Worm (Caenorhabditis elegans): ENCODE data around the gene let-413.

The let-413 gene

DNA sequence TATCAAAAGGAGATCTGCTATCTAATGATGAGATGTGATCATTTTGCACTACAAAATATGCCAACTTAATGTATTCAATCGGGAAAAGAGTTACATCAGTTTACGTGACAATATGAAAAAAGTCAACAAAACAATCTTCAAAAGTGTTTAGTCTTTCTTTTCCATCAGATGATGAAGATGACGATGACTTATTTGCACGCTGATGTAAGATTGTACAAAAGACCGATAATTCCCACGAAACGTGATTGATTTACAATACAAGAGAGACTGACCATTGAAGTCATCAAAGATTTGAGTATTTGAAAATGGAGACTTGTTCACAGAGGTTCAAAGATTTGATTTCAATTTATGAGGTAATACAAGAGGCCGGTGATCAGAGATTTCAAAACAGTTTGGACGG lies 47.7 kb upstream of the let-413 start:
- TF ChIP-seq nhr-28 (tag; optimal IDR thresholded peaks at IDR 0.05) (peak; percentile 64), madf-5 (GFP tag; IDR thresholded peaks at IDR 0.05) (no peak), nhr-102 (tag; optimal IDR thresholded peaks at IDR 0.05) (no peak), lin-38 (GFP tag; IDR thresholded peaks at IDR 0.05) (no peak), egl-27 (tag; optimal IDR thresholded peaks at IDR 0.05) (no peak), mxl-3 (GFP tag; optimal IDR thresholded peaks at IDR 0.05) (no peak), rbr-2 (tag; optimal IDR thresholded peaks at IDR 0.05) (no peak), lim-7 (GFP tag; IDR thresholded peaks at IDR 0.05) (no peak), gei-8 (GFP tag; optimal IDR thresholded peaks at IDR 0.05) (no peak), ceh-28 (tag; optimal IDR thresholded peaks at IDR 0.05) (no peak), ztf-11 (tag; optimal IDR thresholded peaks at IDR 0.05) (no peak), nhr-6 (tag; optimal IDR thresholded peaks at IDR 0.05) (no peak), hlh-30 (tag; optimal IDR thresholded peaks at IDR 0.05; ENCODE audit: insufficient read depth) (peak; percentile 23), snpc-4 (tag; optimal IDR thresholded peaks at IDR 0.05) (no peak), hif-1 (tag; optimal IDR thresholded peaks at IDR 0.05) (peak in 1 of 2 experiments; percentile 43), ceh-32 (tag; optimal IDR thresholded peaks at IDR 0.05; ENCODE audit: poor library complexity) (no peak), nhr-41 (GFP tag; IDR thresholded peaks at IDR 0.05) (no peak), nhr-237 (tag; optimal IDR thresholded peaks at IDR 0.05) (no peak), F44E2.7 (GFP tag; IDR thresholded peaks at IDR 0.05) (no peak), zip-2 (tag; optimal IDR thresholded peaks at IDR 0.05) (no peak), F26F4.8 (GFP tag; conservative IDR thresholded peaks at IDR 0.05) (no peak), ztf-7 (tag; optimal IDR thresholded peaks at IDR 0.05) (peak; percentile 83), cey-2 (tag; optimal IDR thresholded peaks at IDR 0.05; ENCODE audit: borderline replicate concordance, insufficient read depth) (no peak)

DNA sequence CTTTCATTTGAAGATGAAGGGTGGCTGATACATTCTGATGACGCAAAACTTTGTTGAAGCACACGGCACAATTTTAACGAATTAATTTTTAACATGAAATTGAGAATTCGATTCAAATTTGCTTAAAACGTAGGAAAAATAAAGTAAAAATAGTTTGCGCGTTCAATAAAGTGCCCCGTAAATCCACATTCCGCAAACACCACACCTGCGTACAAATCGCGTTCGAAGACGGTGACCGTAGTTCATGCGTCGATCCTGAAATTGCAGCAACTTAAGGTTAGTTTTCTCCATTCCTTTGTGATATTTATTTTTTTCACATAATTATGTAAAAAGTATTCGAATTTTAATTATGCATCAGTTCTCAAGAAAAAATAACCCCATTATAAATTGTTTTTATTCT lies 47.2 kb upstream of the let-413 start, which contains the start of gene F43H9.3:
Gene F43H9.3, minus strand, starts transcription at position 189 of the 400 bp plus-strand sequence.
- TF ChIP-seq ZK546.5 (tag; optimal IDR thresholded peaks at IDR 0.05) = no peak
- TF ChIP-seq unc-62 (GFP tag; optimal IDR thresholded peaks at IDR 0.05 in 1 of 2) = peak in 1 of 2 experiments; percentile 46
- no peak for TF ChIP-seq unc-62 (tag; optimal IDR thresholded peaks at IDR 0.05)
- TF ChIP-seq gei-8 (GFP tag; optimal IDR thresholded peaks at IDR 0.05) = no peak
- no peak for TF ChIP-seq tag-97 (GFP tag; IDR thresholded peaks at IDR 0.05)
- TF ChIP-seq dpl-1 (GFP tag; optimal IDR thresholded peaks at IDR 0.05) = peak; percentile 38
- no peak for TF ChIP-seq duxl-1 (tag; optimal IDR thresholded peaks at IDR 0.05; ENCODE audit: poor library complexity)
- peak in 1 of 2 experiments; percentile 87 for TF ChIP-seq lsy-2 (tag; optimal IDR thresholded peaks at IDR 0.05)
- peak; percentile 83 for TF ChIP-seq R02D3.7 (tag; optimal IDR thresholded peaks at IDR 0.05)
- no peak for TF ChIP-seq nhr-6 (tag; optimal IDR thresholded peaks at IDR 0.05)
- TF ChIP-seq lin-38 (GFP tag; IDR thresholded peaks at IDR 0.05) = peak; percentile 31; the same call in 1 of the 2 replicates
- peak; percentile 56 for TF ChIP-seq aha-1 (tag)
- TF ChIP-seq mes-2 (tag; optimal IDR thresholded peaks at IDR 0.05; ENCODE audit: poor library complexity, severe bottlenecking) = peak; percentile 5
- no peak for TF ChIP-seq daf-19 (GFP tag; conservative IDR thresholded peaks at IDR 0.05)
- no peak for TF ChIP-seq fos-1 (tag; optimal IDR thresholded peaks at IDR 0.05)
- TF ChIP-seq mxl-3 (GFP tag; optimal IDR thresholded peaks at IDR 0.05) = no peak
- no peak for TF ChIP-seq cey-2 (tag; optimal IDR thresholded peaks at IDR 0.05; ENCODE audit: borderline replicate concordance, insufficient read depth)

DNA sequence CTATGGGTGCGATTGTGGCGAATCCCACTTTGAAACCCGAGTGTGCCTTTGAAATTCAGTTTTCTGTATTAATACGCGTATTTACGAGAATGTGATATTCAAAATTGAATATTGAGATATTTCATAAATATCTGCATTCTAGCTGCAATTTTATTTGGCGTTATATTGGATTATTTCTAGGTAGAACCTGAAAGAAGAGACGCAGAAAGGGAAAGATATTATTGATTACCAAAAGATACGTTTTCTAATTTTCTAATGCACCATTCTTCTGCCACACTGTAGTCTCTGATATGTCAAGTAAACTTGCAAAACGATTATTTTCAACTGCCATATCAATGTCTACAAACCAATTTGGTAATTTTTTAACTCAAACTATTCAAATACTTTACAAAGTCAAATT lies 44.5 kb upstream of the let-413 start, which contains the start of gene ech-3:
Gene ech-3, plus strand, starts transcription at position 178 of the 400 bp plus-strand sequence.
- TF ChIP-seq F37D6.2 (tag; optimal IDR thresholded peaks at IDR 0.05) (no peak), lin-13 (GFP tag; optimal IDR thresholded peaks at IDR 0.05) (no peak), daf-12 (tag; optimal IDR thresholded peaks at IDR 0.05) (no peak), unc-62 (GFP tag; optimal IDR thresholded peaks at IDR 0.05 in 1 of 2) (no peak), unc-62 (tag; optimal IDR thresholded peaks at IDR 0.05) (no peak), dmd-6 (GFP tag; IDR thresholded peaks at IDR 0.05) (peak; percentile 15; the same call in 1 of the 2 replicates), egl-27 (tag; optimal IDR thresholded peaks at IDR 0.05) (no peak), dmd-9 (GFP tag; IDR thresholded peaks at IDR 0.05) (no peak), daf-8 (GFP tag; IDR thresholded peaks at IDR 0.05) (no peak), pha-4 (GFP tag; IDR thresholded peaks at IDR 0.05) (no peak), pha-4 (tag; optimal IDR thresholded peaks at IDR 0.05) (no peak), zfp-2 (tag; optimal IDR thresholded peaks at IDR 0.05) (no peak), lin-38 (GFP tag; IDR thresholded peaks at IDR 0.05) (no peak), nhr-10 (tag; optimal IDR thresholded peaks at IDR 0.05) (no peak), ztf-11 (tag; optimal IDR thresholded peaks at IDR 0.05) (no peak), dve-1 (tag; optimal IDR thresholded peaks at IDR 0.05; ENCODE audit: insufficient read depth) (peak; percentile 33), aly-2 (tag; optimal IDR thresholded peaks at IDR 0.05) (no peak), T20F7.1 (GFP tag; optimal IDR thresholded peaks at IDR 0.05) (no peak), vab-7 (GFP tag; IDR thresholded peaks at IDR 0.05) (no peak), ztf-7 (tag; optimal IDR thresholded peaks at IDR 0.05) (no peak), zip-2 (tag; optimal IDR thresholded peaks at IDR 0.05) (no peak), nhr-102 (tag; optimal IDR thresholded peaks at IDR 0.05) (no peak)

Data from whole organism, L4 larva.